Fruit fly (Drosophila melanogaster): ENCODE data around the gene bowl.

bowl gene

DNA sequence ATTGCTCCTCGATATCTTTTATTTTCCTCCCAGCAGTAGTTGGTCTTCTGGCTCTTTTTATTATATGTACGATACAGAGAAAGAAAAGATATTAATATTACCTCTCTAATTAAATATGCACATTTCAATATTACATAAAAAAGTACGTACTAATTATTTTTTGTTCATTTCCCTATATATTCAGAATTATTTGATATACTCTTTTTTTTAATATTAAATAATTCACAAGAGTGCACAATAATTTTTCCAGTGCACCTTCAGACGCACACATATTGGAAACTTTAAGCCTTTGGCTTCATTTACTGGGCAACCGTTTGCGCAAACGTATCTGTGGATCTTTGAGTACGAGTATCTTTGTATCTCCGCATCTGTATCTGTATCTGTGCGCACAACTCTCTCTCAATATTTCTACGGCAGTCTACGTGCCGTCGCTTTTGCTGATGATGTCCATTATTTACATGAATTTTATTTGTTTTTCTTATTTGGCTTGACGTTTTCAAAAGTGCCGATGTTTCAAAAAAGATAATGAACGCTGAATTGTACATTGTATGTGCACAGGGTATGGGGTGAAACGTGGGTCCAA lies 5.2 kb downstream of the bowl start:
- TF ChIP-seq CG17806 (tag; optimal IDR thresholded peaks at IDR 0.05) (peak; percentile 94), CG8159 (tag; optimal IDR thresholded peaks at IDR 0.05) (peak; percentile 94), CG34367 (tag; optimal IDR thresholded peaks at IDR 0.05) (peak; percentile 88), CG13204 (GFP tag; optimal IDR thresholded peaks at IDR 0.05) (peak; percentile 77), CG9948 (tag; optimal IDR thresholded peaks at IDR 0.05) (peak; percentile 95), Ets98B (GFP tag; IDR thresholded peaks at IDR 0.05) (peak; percentile 65), CG32121 (GFP tag; IDR thresholded peaks at IDR 0.05) (peak; percentile 77), CG14655 (GFP tag; optimal IDR thresholded peaks at IDR 0.05) (peak; percentile 89), CG10348 (GFP tag; IDR thresholded peaks at IDR 0.05) (no peak), CG8301 (tag; optimal IDR thresholded peaks at IDR 0.05) (peak; percentile 86), D1 (tag; optimal IDR thresholded peaks at IDR 0.05) (peak; percentile 88), CG12605 (GFP tag; IDR thresholded peaks at IDR 0.05) (peak; percentile 87), EcR (GFP tag; optimal IDR thresholded peaks at IDR 0.05) (peak; percentile 54), Pif1A (GFP tag; optimal IDR thresholded peaks at IDR 0.05) (peak; percentile 67), rn (GFP tag; IDR thresholded peaks at IDR 0.05) (peak; percentile 67), Snoo (tag; optimal IDR thresholded peaks at IDR 0.05) (peak; percentile 75), Pif1B (GFP tag; optimal IDR thresholded peaks at IDR 0.05) (peak; percentile 66), CG15710 (tag; optimal IDR thresholded peaks at IDR 0.05) (peak; percentile 94), fd96Ca (GFP tag; IDR thresholded peaks at IDR 0.05) (no peak), CG4496 (GFP tag; IDR thresholded peaks at IDR 0.05) (peak; percentile 80), gl (tag; optimal IDR thresholded peaks at IDR 0.05) (peak; percentile 52)

- TF ChIP-seq CG32121 (GFP tag; IDR thresholded peaks at IDR 0.05) (no peak), CG4496 (GFP tag; IDR thresholded peaks at IDR 0.05) (no peak), rn (GFP tag; IDR thresholded peaks at IDR 0.05) (no peak), CG12605 (GFP tag; IDR thresholded peaks at IDR 0.05) (no peak), Ets98B (GFP tag; IDR thresholded peaks at IDR 0.05) (no peak), CG8159 (tag; optimal IDR thresholded peaks at IDR 0.05) (no peak), Pif1B (GFP tag; optimal IDR thresholded peaks at IDR 0.05) (no peak), Pif1A (GFP tag; optimal IDR thresholded peaks at IDR 0.05) (no peak), CG17806 (tag; optimal IDR thresholded peaks at IDR 0.05) (no peak)
Measured at dm6 chr2L:3777485-3777884, 6.0 kb downstream of the bowl start.

DNA sequence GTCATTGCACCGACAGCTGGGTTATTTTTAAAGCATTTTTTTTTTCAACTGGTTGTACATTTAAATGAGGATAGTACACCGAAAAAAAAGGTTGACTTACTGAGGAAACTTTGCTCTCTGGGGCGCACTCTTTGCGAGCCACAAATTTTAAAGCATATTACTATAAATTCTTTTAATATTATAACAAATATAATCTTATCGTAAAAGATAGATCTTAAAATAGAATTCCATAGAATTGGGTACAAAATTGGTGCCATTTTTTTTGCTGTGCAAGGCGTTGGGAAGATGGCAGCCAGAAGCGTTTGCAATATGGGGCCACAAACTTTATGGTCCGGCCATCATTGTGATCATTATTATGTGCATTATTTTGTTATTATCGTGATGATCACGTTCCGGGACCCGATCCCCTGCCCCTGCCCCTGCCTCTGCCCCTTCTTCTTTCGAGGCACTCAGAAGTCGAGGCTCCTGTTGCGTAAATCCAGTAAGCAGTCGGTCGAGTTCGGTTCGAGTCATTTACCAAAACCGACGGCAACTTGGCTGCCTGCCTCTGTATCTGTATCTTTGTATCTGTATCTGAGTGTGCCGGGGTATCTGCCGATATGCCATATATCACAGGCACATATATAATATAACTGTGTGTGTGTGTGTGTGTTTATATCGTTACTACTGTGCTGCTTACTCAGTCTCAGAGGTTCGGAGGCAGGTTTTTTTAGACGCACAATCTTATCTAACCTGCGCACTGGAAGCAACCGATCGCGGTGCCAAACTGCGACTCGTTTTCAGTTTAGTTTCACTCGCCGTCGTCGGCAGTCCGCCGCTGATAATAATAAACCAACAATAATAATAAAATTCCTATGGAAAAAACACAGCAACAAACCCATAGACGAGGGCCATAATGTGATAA lies 6.9 kb downstream of the bowl start:
- peak; percentile 89 for TF ChIP-seq CG8159 (tag; optimal IDR thresholded peaks at IDR 0.05)
- peak; percentile 70 for TF ChIP-seq Ets98B (GFP tag; IDR thresholded peaks at IDR 0.05)
- TF ChIP-seq CG17806 (tag; optimal IDR thresholded peaks at IDR 0.05): peak; percentile 88
- TF ChIP-seq CG13204 (GFP tag; optimal IDR thresholded peaks at IDR 0.05): peak; percentile 54
- TF ChIP-seq gl (tag; optimal IDR thresholded peaks at IDR 0.05): peak; percentile 32
- TF ChIP-seq CG9948 (tag; optimal IDR thresholded peaks at IDR 0.05): peak; percentile 90
- TF ChIP-seq Snoo (tag; optimal IDR thresholded peaks at IDR 0.05): peak; percentile 81
- peak; percentile 84 for TF ChIP-seq Pif1B (GFP tag; optimal IDR thresholded peaks at IDR 0.05)
- peak; percentile 74 for TF ChIP-seq EcR (GFP tag; optimal IDR thresholded peaks at IDR 0.05)
- peak; percentile 90 for TF ChIP-seq CG14655 (GFP tag; optimal IDR thresholded peaks at IDR 0.05)
- peak; percentile 76 for TF ChIP-seq CG34367 (tag; optimal IDR thresholded peaks at IDR 0.05)
- peak; percentile 57; the same call in 1 of the 2 replicates for TF ChIP-seq CG12605 (GFP tag; IDR thresholded peaks at IDR 0.05)
- peak; percentile 81; the same call in 2 of the 3 replicates for TF ChIP-seq fd96Ca (GFP tag; IDR thresholded peaks at IDR 0.05)
- TF ChIP-seq CG32121 (GFP tag; IDR thresholded peaks at IDR 0.05): peak; percentile 55
- TF ChIP-seq CG10348 (GFP tag; IDR thresholded peaks at IDR 0.05): 0 out of 2 replicates have a peak, but pooled peaks have one; percentile 15
- TF ChIP-seq Pif1A (GFP tag; optimal IDR thresholded peaks at IDR 0.05): peak; percentile 80
- peak; percentile 80 for TF ChIP-seq CG4496 (GFP tag; IDR thresholded peaks at IDR 0.05)
- 0 out of 2 replicates have a peak, but pooled peaks have one; percentile 14 for TF ChIP-seq rn (GFP tag; IDR thresholded peaks at IDR 0.05)
- TF ChIP-seq D1 (tag; optimal IDR thresholded peaks at IDR 0.05): peak; percentile 70
- TF ChIP-seq CG8301 (tag; optimal IDR thresholded peaks at IDR 0.05): peak; percentile 86
- peak; percentile 82 for TF ChIP-seq CG15710 (tag; optimal IDR thresholded peaks at IDR 0.05)

DNA sequence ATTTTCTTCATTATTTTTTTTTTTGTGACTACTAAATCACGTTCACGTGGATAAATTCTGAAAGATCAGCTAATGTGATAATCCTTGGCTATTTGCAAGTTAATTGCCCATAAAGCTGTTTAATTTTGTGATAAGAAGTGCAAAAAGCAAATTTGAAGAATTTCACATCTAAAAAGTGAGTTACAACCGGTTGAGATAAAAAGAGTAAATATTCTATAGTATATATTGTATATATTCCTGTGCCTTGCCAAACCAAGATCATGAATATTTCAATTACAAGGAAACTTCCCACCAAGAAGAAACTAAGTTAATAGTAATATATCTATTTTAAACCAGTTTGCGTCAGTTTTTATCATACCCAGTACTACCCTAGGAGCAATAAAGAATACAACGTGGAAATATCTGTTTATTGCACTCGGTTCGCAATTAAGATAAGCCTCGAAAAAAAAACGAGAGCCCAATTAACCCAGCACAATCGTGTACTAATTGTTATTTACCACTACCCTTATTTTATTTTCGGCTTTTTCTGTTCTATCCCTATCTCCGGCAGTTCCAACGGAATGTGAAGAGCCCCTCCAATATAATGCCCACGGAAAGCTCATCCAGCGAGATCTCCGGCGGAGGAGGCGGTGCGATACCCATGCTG lies 7.8 kb downstream of the bowl start:
- no peak for TF ChIP-seq fd96Ca (GFP tag; IDR thresholded peaks at IDR 0.05)
- no peak for TF ChIP-seq CG10348 (GFP tag; IDR thresholded peaks at IDR 0.05)
- TF ChIP-seq CG14655 (GFP tag; optimal IDR thresholded peaks at IDR 0.05): peak; percentile 4
- no peak for TF ChIP-seq CG15710 (tag; optimal IDR thresholded peaks at IDR 0.05)
- TF ChIP-seq EcR (GFP tag; optimal IDR thresholded peaks at IDR 0.05): no peak
- no peak for TF ChIP-seq CG12605 (GFP tag; IDR thresholded peaks at IDR 0.05)
- no peak for TF ChIP-seq Ets98B (GFP tag; IDR thresholded peaks at IDR 0.05)
- no peak for TF ChIP-seq CG8159 (tag; optimal IDR thresholded peaks at IDR 0.05)
- TF ChIP-seq CG9948 (tag; optimal IDR thresholded peaks at IDR 0.05): peak; percentile 8
- TF ChIP-seq CG34367 (tag; optimal IDR thresholded peaks at IDR 0.05): no peak
- TF ChIP-seq D1 (tag; optimal IDR thresholded peaks at IDR 0.05): no peak

dm6 chr2L:3780587-3780986 lies 9.1 kb downstream of the bowl start:
- TF ChIP-seq CG10348 (GFP tag; IDR thresholded peaks at IDR 0.05) (no peak), CG8159 (tag; optimal IDR thresholded peaks at IDR 0.05) (peak; percentile 5), fd96Ca (GFP tag; IDR thresholded peaks at IDR 0.05) (no peak), Ets98B (GFP tag; IDR thresholded peaks at IDR 0.05) (no peak)

Data from whole organism, pupa.